In the genomic region with DNA sequence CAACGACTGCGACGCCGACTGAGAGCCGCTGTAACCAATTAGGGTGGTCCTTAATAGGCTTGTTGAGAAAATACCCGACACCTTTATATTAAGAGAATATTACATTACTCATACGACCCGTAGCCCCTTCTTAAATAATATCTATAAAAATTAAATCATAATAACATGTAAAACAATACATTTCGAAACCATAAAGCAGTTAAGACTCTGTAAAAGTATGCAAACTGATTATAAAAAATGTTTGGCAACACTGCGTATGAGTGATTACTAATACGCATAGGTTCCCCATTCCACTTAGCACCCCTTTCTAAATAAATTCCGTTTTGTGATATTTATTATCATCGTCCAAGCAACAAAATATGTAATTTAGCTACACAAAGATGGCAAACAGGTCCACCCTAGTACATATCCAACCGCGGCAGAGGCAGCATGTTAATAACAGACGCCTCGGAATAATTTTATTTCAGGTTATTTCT, we compare ENCODE assay signal across 5 fruit fly cellular contexts.
TF ChIP-seq lines count a peak whose summit lies in the region.

No protein-coding gene starts in this region.

- peak; percentile 39 for TF ChIP-seq CTCF in whole organism, embryonic (GFP tag; optimal IDR thresholded peaks at IDR 0.05; lab: Kevin White, UChicago)

TF ChIP-seq in whole organism, adult, 20 proteins besides CTCF, POLR2A, EP300 and RAD21 (continues in another document):
- TF ChIP-seq Crg-1 (GFP tag; optimal IDR thresholded peaks at IDR 0.05; lab: Kevin White, UChicago) (peak; percentile 60), ovo (GFP tag; optimal IDR thresholded peaks at IDR 0.05; lab: Kevin White, UChicago) (no peak), pad (GFP tag; optimal IDR thresholded peaks at IDR 0.05; lab: Kevin White, UChicago) (peak; percentile 77), CG5204 (GFP tag; optimal IDR thresholded peaks at IDR 0.05; lab: Kevin White, UChicago) (peak; percentile 51), Clk (GFP tag; optimal IDR thresholded peaks at IDR 0.05; lab: Kevin White, UChicago) (no peak), cnc (optimal IDR thresholded peaks at IDR 0.05; lab: Kevin White, UChicago) (no peak), Mnt (GFP tag; optimal IDR thresholded peaks at IDR 0.05; lab: Kevin White, UChicago) (no peak), tj (GFP tag; optimal IDR thresholded peaks at IDR 0.05; lab: Kevin White, UChicago) (peak; percentile 64), toe (GFP tag; optimal IDR thresholded peaks at IDR 0.05; lab: Kevin White, UChicago) (no peak), Hr96 (GFP tag; optimal IDR thresholded peaks at IDR 0.05; lab: Kevin White, UChicago) (peak; percentile 52), CG14711 (tag; optimal IDR thresholded peaks at IDR 0.05; lab: Kevin White, UChicago) (peak; percentile 60), kay (GFP tag; lab: Kevin White, UChicago; ENCODE audit: borderline replicate concordance) (no peak), CG1620 (GFP tag; optimal IDR thresholded peaks at IDR 0.05; lab: Kevin White, UChicago) (peak; percentile 46), CG11617 (GFP tag; optimal IDR thresholded peaks at IDR 0.05; lab: Kevin White, UChicago) (peak; percentile 88), cic (GFP tag; optimal IDR thresholded peaks at IDR 0.05; lab: Kevin White, UChicago) (no peak), CG12768 (GFP tag; optimal IDR thresholded peaks at IDR 0.05; lab: Kevin White, UChicago) (no peak), CG7101 (tag; optimal IDR thresholded peaks at IDR 0.05; lab: Kevin White, UChicago) (peak; percentile 80)

TF ChIP-seq in whole organism, embryonic, 481 proteins besides CTCF, POLR2A, EP300 and RAD21 (continues in another document):
- TF ChIP-seq Dek (tag; optimal IDR thresholded peaks at IDR 0.05; lab: Kevin White, UChicago) (peak; percentile 67), cato (GFP tag; optimal IDR thresholded peaks at IDR 0.05; lab: Kevin White, UChicago; ENCODE audit: borderline replicate concordance) (no peak), usp (GFP tag; optimal IDR thresholded peaks at IDR 0.05; lab: Kevin White, UChicago) (no peak), H15 (GFP tag; IDR thresholded peaks at IDR 0.05; lab: Robert Waterston, UW) (peak; percentile 55; the same call in 1 of the 3 replicates), sens (GFP tag; lab: Kevin White, UChicago) (peak; percentile 87), corto (GFP tag; optimal IDR thresholded peaks at IDR 0.05; lab: Kevin White, UChicago) (peak; percentile 15), Med (GFP tag; lab: Kevin White, UChicago) (peak; percentile 81), CG4360 (GFP tag; IDR thresholded peaks at IDR 0.05; lab: Robert Waterston, UW) (0 out of 2 replicates have a peak, but pooled peaks have one; percentile 8), nmo (GFP tag; optimal IDR thresholded peaks at IDR 0.05; lab: Kevin White, UChicago) (peak; percentile 82), wdn (GFP tag; IDR thresholded peaks at IDR 0.05; lab: Robert Waterston, UW) (peak; percentile 50; the same call in 1 of the 2 replicates), maf-S (GFP tag; optimal IDR thresholded peaks at IDR 0.05; lab: Kevin White, UChicago) (no peak), CG9437 (GFP tag; optimal IDR thresholded peaks at IDR 0.05; lab: Kevin White, UChicago) (peak; percentile 71), Sry-β (GFP tag; optimal IDR thresholded peaks at IDR 0.05; lab: Kevin White, UChicago) (no peak), Neu2 (GFP tag; optimal IDR thresholded peaks at IDR 0.05; lab: Kevin White, UChicago; ENCODE audit: borderline replicate concordance) (no peak), Optix (GFP tag; IDR thresholded peaks at IDR 0.05; lab: Robert Waterston, UW) (no peak), CG1529 (GFP tag; optimal IDR thresholded peaks at IDR 0.05; lab: Kevin White, UChicago) (peak; percentile 74), CG18262 (tag; optimal IDR thresholded peaks at IDR 0.05; lab: Kevin White, UChicago) (peak; percentile 82)

TF ChIP-seq in whole organism, prepupa, 60 proteins besides CTCF, POLR2A, EP300 and RAD21 (continues in another document):
- TF ChIP-seq CG1621 (tag; optimal IDR thresholded peaks at IDR 0.05; lab: Kevin White, UChicago) (peak; percentile 69), Blimp-1 (GFP tag; optimal IDR thresholded peaks at IDR 0.05; lab: Kevin White, UChicago) (peak; percentile 56), vri (GFP tag; optimal IDR thresholded peaks at IDR 0.05; lab: Kevin White, UChicago) (peak; percentile 51), Sox102F (GFP tag; optimal IDR thresholded peaks at IDR 0.05; lab: Kevin White, UChicago) (peak; percentile 85), acj6 (GFP tag; optimal IDR thresholded peaks at IDR 0.05; lab: Kevin White, UChicago) (peak; percentile 85), Hr39 (GFP tag; optimal IDR thresholded peaks at IDR 0.05; lab: Kevin White, UChicago) (peak; percentile 73), CG3032 (tag; optimal IDR thresholded peaks at IDR 0.05; lab: Kevin White, UChicago) (peak; percentile 84), CG8632 (GFP tag; optimal IDR thresholded peaks at IDR 0.05; lab: Kevin White, UChicago) (peak; percentile 87), CG10631 (GFP tag; optimal IDR thresholded peaks at IDR 0.05; lab: Kevin White, UChicago) (peak; percentile 83), Eip75B (GFP tag; optimal IDR thresholded peaks at IDR 0.05; lab: Kevin White, UChicago) (peak; percentile 78), pdm3 (GFP tag; optimal IDR thresholded peaks at IDR 0.05; lab: Kevin White, UChicago) (peak; percentile 88), dac (GFP tag; optimal IDR thresholded peaks at IDR 0.05; lab: Kevin White, UChicago) (peak; percentile 89), CG8319 (GFP tag; optimal IDR thresholded peaks at IDR 0.05; lab: Kevin White, UChicago) (peak; percentile 68), dsx (GFP tag; optimal IDR thresholded peaks at IDR 0.05; lab: Kevin White, UChicago; ENCODE audit: poor library complexity, severe bottlenecking) (peak; percentile 79), spab (GFP tag; optimal IDR thresholded peaks at IDR 0.05; lab: Kevin White, UChicago) (peak; percentile 83), Eip78C (GFP tag; lab: Kevin White, UChicago) (peak; percentile 96), CG16779 (tag; optimal IDR thresholded peaks at IDR 0.05; lab: Kevin White, UChicago) (peak; percentile 87), Gug (GFP tag; IDR thresholded peaks at IDR 0.05; lab: Robert Waterston, UW) (peak; percentile 62)

TF ChIP-seq in whole organism, pupa, 21 proteins besides CTCF, POLR2A, EP300 and RAD21 (continues in another document):
- peak; percentile 48 for TF ChIP-seq gl (tag; optimal IDR thresholded peaks at IDR 0.05; lab: Kevin White, UChicago)
- TF ChIP-seq CG8301 (tag; optimal IDR thresholded peaks at IDR 0.05; lab: Kevin White, UChicago): peak; percentile 89
- peak; percentile 87 for TF ChIP-seq Pif1A (GFP tag; optimal IDR thresholded peaks at IDR 0.05; lab: Kevin White, UChicago)
- TF ChIP-seq Pif1B (GFP tag; optimal IDR thresholded peaks at IDR 0.05; lab: Kevin White, UChicago): peak; percentile 88
- peak; percentile 72 for TF ChIP-seq CG13204 (GFP tag; optimal IDR thresholded peaks at IDR 0.05; lab: Kevin White, UChicago)
- peak; percentile 90 for TF ChIP-seq Snoo (tag; optimal IDR thresholded peaks at IDR 0.05; lab: Kevin White, UChicago)
- TF ChIP-seq CG15710 (tag; optimal IDR thresholded peaks at IDR 0.05; lab: Kevin White, UChicago): peak; percentile 89
- peak; percentile 58 for TF ChIP-seq CG32121 (GFP tag; IDR thresholded peaks at IDR 0.05; lab: Robert Waterston, UW)
- no peak for TF ChIP-seq EcR (GFP tag; optimal IDR thresholded peaks at IDR 0.05; lab: Kevin White, UChicago)
- TF ChIP-seq rn (GFP tag; IDR thresholded peaks at IDR 0.05; lab: Robert Waterston, UW): peak; percentile 41; the same call in 1 of the 2 replicates
- TF ChIP-seq D1 (tag; optimal IDR thresholded peaks at IDR 0.05; lab: Kevin White, UChicago): peak; percentile 66
- peak; percentile 84 for TF ChIP-seq CG9948 (tag; optimal IDR thresholded peaks at IDR 0.05; lab: Kevin White, UChicago)
- peak; percentile 36; the same call in 1 of the 3 replicates for TF ChIP-seq CG4496 (GFP tag; IDR thresholded peaks at IDR 0.05; lab: Robert Waterston, UW)
- peak; percentile 99 for TF ChIP-seq CG8159 (tag; optimal IDR thresholded peaks at IDR 0.05; lab: Kevin White, UChicago)
- TF ChIP-seq CG12605 (GFP tag; IDR thresholded peaks at IDR 0.05; lab: Robert Waterston, UW): peak; percentile 41; the same call in 1 of the 2 replicates
- TF ChIP-seq fd96Ca (GFP tag; IDR thresholded peaks at IDR 0.05; lab: Robert Waterston, UW): peak; percentile 75
- TF ChIP-seq CG14655 (GFP tag; optimal IDR thresholded peaks at IDR 0.05; lab: Kevin White, UChicago): peak; percentile 90
- TF ChIP-seq CG17806 (tag; optimal IDR thresholded peaks at IDR 0.05; lab: Kevin White, UChicago): peak; percentile 71
- no peak for TF ChIP-seq CG10348 (GFP tag; IDR thresholded peaks at IDR 0.05; lab: Robert Waterston, UW)

TF ChIP-seq in whole organism, wandering third instar larva, 38 proteins besides CTCF, POLR2A, EP300 and RAD21 (continues in another document):
- peak; percentile 73 for TF ChIP-seq rgr (GFP tag; optimal IDR thresholded peaks at IDR 0.05; lab: Kevin White, UChicago)
- no peak for TF ChIP-seq Vsx2 (GFP tag; optimal IDR thresholded peaks at IDR 0.05; lab: Kevin White, UChicago; ENCODE audit: partially characterized antibody)
- peak; percentile 72 for TF ChIP-seq CG9705 (GFP tag; optimal IDR thresholded peaks at IDR 0.05; lab: Kevin White, UChicago)
- TF ChIP-seq OdsH (GFP tag; optimal IDR thresholded peaks at IDR 0.05; lab: Kevin White, UChicago): peak; percentile 76
- TF ChIP-seq Rel (GFP tag; optimal IDR thresholded peaks at IDR 0.05; lab: Kevin White, UChicago): no peak
- peak; percentile 42 for TF ChIP-seq Rel (tag; optimal IDR thresholded peaks at IDR 0.05; lab: Kevin White, UChicago)
- no peak for TF ChIP-seq tai (GFP tag; optimal IDR thresholded peaks at IDR 0.05; lab: Kevin White, UChicago)
- no peak for TF ChIP-seq GATAd (GFP tag; optimal IDR thresholded peaks at IDR 0.05; lab: Kevin White, UChicago)
- peak; percentile 79 for TF ChIP-seq br (GFP tag; optimal IDR thresholded peaks at IDR 0.05; lab: Kevin White, UChicago)
- TF ChIP-seq Hnf4 (GFP tag; optimal IDR thresholded peaks at IDR 0.05; lab: Kevin White, UChicago): peak; percentile 49
- TF ChIP-seq dsf (GFP tag; optimal IDR thresholded peaks at IDR 0.05; lab: Kevin White, UChicago; ENCODE audit: borderline replicate concordance): no peak
- TF ChIP-seq HLH106 (tag; optimal IDR thresholded peaks at IDR 0.05; lab: Kevin White, UChicago): peak; percentile 88
- TF ChIP-seq Dfd (GFP tag; optimal IDR thresholded peaks at IDR 0.05; lab: Kevin White, UChicago): no peak
- TF ChIP-seq woc (GFP tag; optimal IDR thresholded peaks at IDR 0.05; lab: Kevin White, UChicago): no peak
- TF ChIP-seq sage (GFP tag; optimal IDR thresholded peaks at IDR 0.05; lab: Kevin White, UChicago): no peak
- TF ChIP-seq fru (GFP tag; optimal IDR thresholded peaks at IDR 0.05; lab: Kevin White, UChicago): peak; percentile 78
- peak; percentile 30 for TF ChIP-seq brk (GFP tag; optimal IDR thresholded peaks at IDR 0.05; lab: Kevin White, UChicago)
- TF ChIP-seq pan (optimal IDR thresholded peaks at IDR 0.05; lab: Kevin White, UChicago): no peak
- TF ChIP-seq foxo (GFP tag; optimal IDR thresholded peaks at IDR 0.05; lab: Kevin White, UChicago): peak in 1 of 2 experiments; percentile 78
- TF ChIP-seq h (GFP tag; optimal IDR thresholded peaks at IDR 0.05; lab: Kevin White, UChicago): peak; percentile 75
- peak; percentile 92 for TF ChIP-seq Sp1 (GFP tag; optimal IDR thresholded peaks at IDR 0.05; lab: Kevin White, UChicago)
